Worm (Caenorhabditis elegans): Measurements from ENCODE around the gene F38H4.5.

DNA sequence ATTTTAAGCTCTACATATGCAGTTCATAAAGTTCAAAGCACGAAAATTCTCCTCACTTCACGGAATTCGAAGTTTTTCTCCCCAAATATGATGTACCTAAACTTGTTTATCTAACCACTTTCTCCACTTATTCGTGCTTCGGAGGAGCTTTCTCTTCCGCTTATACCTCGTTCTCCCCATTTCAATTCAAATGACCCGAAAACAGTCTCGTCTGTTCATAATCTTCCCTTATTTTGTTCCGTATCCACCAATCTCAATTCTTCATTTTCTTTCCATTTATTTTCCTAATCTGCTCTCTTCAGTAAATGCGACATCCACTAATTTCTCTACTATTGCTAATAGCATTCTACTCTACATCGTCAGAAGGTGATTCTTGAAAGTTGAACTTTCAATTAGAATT is 33.3 kb downstream of the F38H4.5 start, which contains the start of gene let-653:
- no peak for TF ChIP-seq lin-35 (GFP tag; optimal IDR thresholded peaks at IDR 0.05)
- no peak for TF ChIP-seq Y79H2A.3 (GFP tag; conservative IDR thresholded peaks at IDR 0.05)
- TF ChIP-seq tbp1 (GFP tag; optimal IDR thresholded peaks at IDR 0.05): no peak
- no peak for TF ChIP-seq ZK185.1 (tag; optimal IDR thresholded peaks at IDR 0.05; ENCODE audit: poor library complexity, severe bottlenecking)
- TF ChIP-seq attf-6 (GFP tag; IDR thresholded peaks at IDR 0.05): no peak

Data from whole organism, young adult.